Worm (Caenorhabditis elegans) whole organism, late embryonic: ENCODE data around the gene sas-4.

Experiments used
- C08G9.2 ChIP-seq: sonication (generic microtip); optimal IDR thresholded peaks from 2 replicates; lab custom pipeline; 2016; ENCODE audit warnings: mild to moderate bottlenecking, missing genetic modification characterization, moderate library complexity, missing compliant biosample characterization
- F13H6.1 ChIP-seq: sonication (generic microtip); optimal IDR thresholded peaks from 2 replicates; lab custom pipeline; 2016; ENCODE audit warnings: missing genetic modification characterization, missing compliant biosample characterization
- T23F11.4 ChIP-seq: fragments of 200-800 bp; sonication (Bioruptor generic); optimal IDR thresholded peaks from 2 replicates; lab custom pipeline; 2018; ENCODE audit warnings: mild to moderate bottlenecking, missing genetic modification characterization, missing compliant biosample characterization
- Y22D7AL.16 ChIP-seq: sonication (generic microtip); optimal IDR thresholded peaks from 2 replicates; lab custom pipeline; 2016; ENCODE audit warnings: missing genetic modification characterization, missing compliant biosample characterization
- ahr-1 ChIP-seq: sonication (generic microtip); optimal IDR thresholded peaks from 2 replicates; lab custom pipeline; 2016; ENCODE audit warnings: missing genetic modification characterization, missing compliant biosample characterization
- ama-1 ChIP-seq: fragments of 150-350 bp; optimal IDR thresholded peaks from 2 replicates; lab custom pipeline; 2014
- ceh-14 ChIP-seq: sonication (generic microtip); optimal IDR thresholded peaks from 2 replicates; lab custom pipeline; 2016; ENCODE audit warnings: missing genotype, missing genetic modification characterization, missing compliant biosample characterization
- ceh-18 ChIP-seq: sonication (generic microtip); optimal IDR thresholded peaks from 2 replicates; lab custom pipeline; 2016; ENCODE audit warnings: missing genetic modification characterization, missing compliant biosample characterization
- ceh-19 ChIP-seq: fragments of 200-800 bp; sonication (Bioruptor generic); optimal IDR thresholded peaks from 2 replicates; lab custom pipeline; 2018; ENCODE audit warnings: mild to moderate bottlenecking, missing genetic modification characterization, missing compliant biosample characterization
- ceh-22 ChIP-seq: sonication (generic microtip); optimal IDR thresholded peaks from 2 replicates; lab custom pipeline; 2017; ENCODE audit warnings: missing biosample characterization, missing genetic modification characterization
- ceh-24 ChIP-seq: sonication (generic microtip); optimal IDR thresholded peaks from 2 replicates; lab custom pipeline; 2016; ENCODE audit warnings: mild to moderate bottlenecking, missing genetic modification characterization, missing compliant biosample characterization
- ceh-30 ChIP-seq: fragments of 150-350 bp; optimal IDR thresholded peaks from 2 replicates; lab custom pipeline; 2014; ENCODE audit warnings: missing biosample characterization, missing genetic modification characterization
- ceh-31 ChIP-seq: sonication (generic microtip); optimal IDR thresholded peaks from 2 replicates; lab custom pipeline; 2016; ENCODE audit warnings: missing genetic modification characterization, missing compliant biosample characterization
- ceh-6 ChIP-seq: fragments of 200-800 bp; sonication (Bioruptor generic); optimal IDR thresholded peaks from 2 replicates; lab custom pipeline; 2018; ENCODE audit warnings: mild to moderate bottlenecking, missing genetic modification characterization, missing compliant biosample characterization
- ceh-9 ChIP-seq: sonication (generic microtip); optimal IDR thresholded peaks from 2 replicates; lab custom pipeline; 2016; ENCODE audit warnings: mild to moderate bottlenecking, missing genetic modification characterization, inconsistent platforms, missing compliant biosample characterization
- che-1 ChIP-seq: sonication (generic microtip); optimal IDR thresholded peaks from 2 replicates; lab custom pipeline; 2016; ENCODE audit warnings: mild to moderate bottlenecking, missing genetic modification characterization, missing compliant biosample characterization
- dve-1 ChIP-seq: sonication (generic microtip); optimal IDR thresholded peaks from 2 replicates; lab custom pipeline; 2017; ENCODE audit warnings: antibody characterized with exemption, mild to moderate bottlenecking, missing genetic modification characterization, missing compliant biosample characterization
- elt-2 ChIP-seq: sonication (generic microtip); optimal IDR thresholded peaks from 2 replicates; lab custom pipeline; 2016; ENCODE audit warnings: missing genetic modification reagents, missing genetic modification characterization, missing compliant biosample characterization
- elt-4 ChIP-seq: sonication (generic microtip); optimal IDR thresholded peaks from 2 replicates; lab custom pipeline; 2016; ENCODE audit warnings: missing genetic modification characterization, missing compliant biosample characterization
- fax-1 ChIP-seq: sonication (generic microtip); optimal IDR thresholded peaks from 2 replicates; lab custom pipeline; 2016; ENCODE audit warnings: missing genotype, missing genetic modification characterization, missing compliant biosample characterization
- hlh-15 ChIP-seq: sonication (generic microtip); optimal IDR thresholded peaks from 2 replicates; lab custom pipeline; 2016; ENCODE audit warnings: missing genetic modification characterization, missing compliant biosample characterization
- hlh-6 ChIP-seq: sonication (generic microtip); optimal IDR thresholded peaks from 2 replicates; lab custom pipeline; 2016; ENCODE audit warnings: missing genotype, missing genetic modification characterization, missing compliant biosample characterization
- hlh-8 ChIP-seq: sonication (generic microtip); optimal IDR thresholded peaks from 2 replicates; lab custom pipeline; 2016; ENCODE audit warnings: missing genotype, missing genetic modification characterization, missing compliant biosample characterization
- lim-6 ChIP-seq: sonication (generic microtip); optimal IDR thresholded peaks from 2 replicates; lab custom pipeline; 2016; ENCODE audit warnings: missing genetic modification characterization, missing compliant biosample characterization
- lin-11 ChIP-seq: fragments of 200-800 bp; sonication (Bioruptor generic); optimal IDR thresholded peaks from 2 replicates; lab custom pipeline; 2018; ENCODE audit warnings: mild to moderate bottlenecking, missing genetic modification characterization, missing compliant biosample characterization
- mec-3 ChIP-seq: sonication (generic microtip); optimal IDR thresholded peaks from 2 replicates; lab custom pipeline; 2016; ENCODE audit warnings: borderline replicate concordance, missing genetic modification characterization, missing compliant biosample characterization
- nfya-1 ChIP-seq: sonication (generic microtip); optimal IDR thresholded peaks from 2 replicates; lab custom pipeline; 2017; ENCODE audit warnings: missing genetic modification characterization, mild to moderate bottlenecking, missing compliant biosample characterization, antibody characterized with exemption, moderate library complexity
- pag-3 ChIP-seq: sonication (generic microtip); optimal IDR thresholded peaks from 2 replicates; lab custom pipeline; 2016; ENCODE audit warnings: missing compliant biosample characterization, missing genetic modification characterization, borderline replicate concordance
- pha-2 ChIP-seq: sonication (generic microtip); optimal IDR thresholded peaks from 2 replicates; lab custom pipeline; 2017; ENCODE audit warnings: mild to moderate bottlenecking, missing genetic modification characterization, missing compliant biosample characterization
- pha-4 ChIP-seq: fragments of 150-350 bp; optimal IDR thresholded peaks from 2 replicates; lab custom pipeline; 2018; ENCODE audit warnings: missing biosample characterization, missing genetic modification reagents, missing genetic modification characterization
- ref-2 ChIP-seq: sonication (generic microtip); optimal IDR thresholded peaks from 2 replicates; lab custom pipeline; 2016; ENCODE audit warnings: missing genetic modification characterization, missing compliant biosample characterization
- rnt-1 ChIP-seq: sonication (generic microtip); optimal IDR thresholded peaks from 2 replicates; lab custom pipeline; 2016; ENCODE audit warnings: missing genetic modification characterization, missing compliant biosample characterization
- sdc-2 ChIP-seq: sonication (generic microtip); optimal IDR thresholded peaks from 2 replicates; lab custom pipeline; 2016; ENCODE audit warnings: missing genotype, missing genetic modification characterization, missing compliant biosample characterization
- sox-2 ChIP-seq: fragments of 200-800 bp; sonication (Bioruptor generic); IDR thresholded peaks from 2 replicates; pipeline ENCODE4 v1.3.6; 2022; ENCODE audit warnings: missing genetic modification reagents, missing genetic modification characterization, missing compliant biosample characterization
- tbx-7 ChIP-seq: sonication (generic microtip); optimal IDR thresholded peaks from 2 replicates; lab custom pipeline; 2016; ENCODE audit warnings: missing genotype, missing genetic modification characterization, missing compliant biosample characterization
- ttx-3 ChIP-seq: sonication (generic microtip); optimal IDR thresholded peaks from 2 replicates; lab custom pipeline; 2016; ENCODE audit warnings: missing genetic modification reagents, missing genetic modification characterization, missing compliant biosample characterization
- unc-3 ChIP-seq, 2 experiments: fragments of 200-800 bp in 1 of 2; sonication (Bioruptor generic) in 1 of 2; sonication (generic microtip) in 1 of 2; conservative IDR thresholded peaks in 1 of 2; optimal IDR thresholded peaks in 1 of 2; 2 replicates each; pipeline versions ENCODE4 v1.3.6 to Lab custom; 2016 to 2022; ENCODE audit warnings: missing compliant biosample characterization in 2 of 2, missing genetic modification characterization in 2 of 2, missing genetic modification reagents in 1 of 2
- unc-42 ChIP-seq: sonication (generic microtip); optimal IDR thresholded peaks from 2 replicates; lab custom pipeline; 2016; ENCODE audit warnings: missing genotype, missing genetic modification characterization, missing compliant biosample characterization
- unc-55 ChIP-seq: sonication (generic microtip); optimal IDR thresholded peaks from 2 replicates; lab custom pipeline; 2017; ENCODE audit warnings: missing biosample characterization, missing genetic modification reagents, missing genetic modification characterization
- unc-86 ChIP-seq: sonication (generic microtip); optimal IDR thresholded peaks from 2 replicates; lab custom pipeline; 2016; ENCODE audit warnings: missing genetic modification characterization, missing compliant biosample characterization

Gene sas-4

ce11 chrIII:8293260-8293659 is 25.1 kb downstream of the sas-4 start:
- TF ChIP-seq ceh-24 (tag; lab: Kevin White, UChicago): no peak
- TF ChIP-seq unc-55: peak; percentile 56

- TF ChIP-seq sdc-2 (tag; lab: Kevin White, UChicago) (no peak), pag-3 (tag; lab: Kevin White, UChicago) (no peak), elt-4 (no peak), elt-2 (tag; lab: Kevin White, UChicago) (peak; percentile 89)
These were observed 26.9 kb downstream of the sas-4 start for ce11 chrIII:8291268-8292032.

- TF ChIP-seq unc-42 (peak; percentile 85), ceh-9 (tag; lab: Kevin White, UChicago) (no peak), ceh-30 (tag; lab: Kevin White, UChicago) (no peak)
These were observed 29.2 kb downstream of the sas-4 start for ce11 chrIII:8289181-8289580.

ce11 chrIII:8287519-8287918 is 30.9 kb downstream of the sas-4 start:
- no peak for TF ChIP-seq lim-6
- no peak for TF ChIP-seq dve-1 (tag; lab: Kevin White, UChicago)
- no peak for TF ChIP-seq pag-3 (tag; lab: Kevin White, UChicago)
- no peak for TF ChIP-seq sox-2 (GFP tag; lab: Robert Waterston, UW)
- TF ChIP-seq rnt-1: peak; percentile 34
- TF ChIP-seq mec-3 (tag; lab: Kevin White, UChicago): no peak
- no peak for TF ChIP-seq hlh-15 (tag; lab: Kevin White, UChicago)
- TF ChIP-seq ceh-19: peak; percentile 45
- no peak for TF ChIP-seq unc-86
- TF ChIP-seq che-1 (tag; lab: Kevin White, UChicago): no peak
- no peak for TF ChIP-seq fax-1 (tag; lab: Kevin White, UChicago)
- TF ChIP-seq ceh-6: no peak
- TF ChIP-seq elt-2 (tag; lab: Kevin White, UChicago): no peak
- TF ChIP-seq tbx-7 (tag; lab: Kevin White, UChicago): no peak
- TF ChIP-seq F13H6.1 (tag; lab: Kevin White, UChicago): peak; percentile 17
- no peak for TF ChIP-seq ceh-14 (tag; lab: Kevin White, UChicago)
- TF ChIP-seq unc-42: peak; percentile 44
- no peak for TF ChIP-seq T23F11.4 (GFP tag; lab: Kevin White, UChicago)
- peak; percentile 44 for TF ChIP-seq nfya-1 (tag; lab: Kevin White, UChicago)
- TF ChIP-seq hlh-6 (tag; lab: Kevin White, UChicago): no peak
- peak; percentile 62 for TF ChIP-seq ceh-18 (tag; lab: Kevin White, UChicago)
- no peak for TF ChIP-seq ahr-1
- no peak for TF ChIP-seq hlh-8 (tag; lab: Kevin White, UChicago)
- no peak for TF ChIP-seq pha-4 (tag; lab: Kevin White, UChicago)
- no peak for TF ChIP-seq ceh-31 (tag; lab: Kevin White, UChicago)
- TF ChIP-seq elt-4: no peak
- no peak for TF ChIP-seq ref-2
- TF ChIP-seq pha-2 (tag; lab: Kevin White, UChicago): no peak
- no peak for TF ChIP-seq C08G9.2 (tag; lab: Kevin White, UChicago)
- TF ChIP-seq unc-55: peak; percentile 46
- no peak for TF ChIP-seq ceh-9 (tag; lab: Kevin White, UChicago)
- TF ChIP-seq ama-1 (lab: Kevin White, UChicago): no peak
- TF ChIP-seq, all 69 proteins: peak for 7

ce11 chrIII:8286824-8287223 is 31.6 kb downstream of the sas-4 start:
- TF ChIP-seq ceh-31 (tag; lab: Kevin White, UChicago) (no peak), lin-11 (tag; lab: Kevin White, UChicago) (no peak), unc-3 (GFP tag; conservative IDR thresholded peaks at IDR 0.05; lab: Robert Waterston, UW) (no peak), unc-3 (tag; optimal IDR thresholded peaks at IDR 0.05; lab: Kevin White, UChicago) (no peak), ceh-22 (tag; lab: Kevin White, UChicago) (no peak), Y22D7AL.16 (tag; lab: Kevin White, UChicago) (no peak), ceh-9 (tag; lab: Kevin White, UChicago) (no peak), ceh-18 (tag; lab: Kevin White, UChicago) (no peak), ttx-3 (tag; lab: Kevin White, UChicago) (no peak), che-1 (tag; lab: Kevin White, UChicago) (no peak), sdc-2 (tag; lab: Kevin White, UChicago) (no peak)
